Worm (Caenorhabditis elegans) whole organism, mixed stage, embryonic: ENCODE measurements around the gene gei-13.

ENCODE experiments used
- ceh-39 ChIP-seq: fragments of 150-350 bp; optimal IDR thresholded peaks from 2 replicates; lab custom pipeline; 2014; ENCODE audit warnings: missing biosample characterization, missing genetic modification characterization
- elt-1 ChIP-seq: sonication (generic microtip); optimal IDR thresholded peaks from 2 replicates; lab custom pipeline; 2017; ENCODE audit warnings: missing genetic modification characterization, mild to moderate bottlenecking, missing compliant biosample characterization, antibody characterized with exemption, moderate library complexity, borderline replicate concordance; ENCODE audit not compliant: insufficient read depth
- lsy-2 ChIP-seq: fragments of 150-350 bp; optimal IDR thresholded peaks from 2 replicates; lab custom pipeline; 2014; ENCODE audit warnings: missing biosample characterization, missing genetic modification characterization
- nhr-12 ChIP-seq: fragments of 150-350 bp; optimal IDR thresholded peaks from 2 replicates; lab custom pipeline; 2014; ENCODE audit warnings: missing biosample characterization, missing genetic modification characterization
- nhr-237 ChIP-seq: fragments of 150-350 bp; optimal IDR thresholded peaks from 2 replicates; lab custom pipeline; 2014; ENCODE audit warnings: missing biosample characterization, missing genetic modification characterization
- nhr-76 ChIP-seq: sonication (generic microtip); optimal IDR thresholded peaks from 2 replicates; lab custom pipeline; 2017; ENCODE audit warnings: missing biosample characterization, missing genetic modification characterization
- snpc-4 ChIP-seq: fragments of 150-350 bp; optimal IDR thresholded peaks from 2 replicates; lab custom pipeline; 2014; ENCODE audit warnings: missing biosample characterization, missing genetic modification characterization
- unc-62 ChIP-seq: fragments of 150-350 bp; optimal IDR thresholded peaks from 2 replicates; lab custom pipeline; 2014; ENCODE audit warnings: missing biosample characterization, missing genetic modification reagents, missing genetic modification characterization

DNA sequence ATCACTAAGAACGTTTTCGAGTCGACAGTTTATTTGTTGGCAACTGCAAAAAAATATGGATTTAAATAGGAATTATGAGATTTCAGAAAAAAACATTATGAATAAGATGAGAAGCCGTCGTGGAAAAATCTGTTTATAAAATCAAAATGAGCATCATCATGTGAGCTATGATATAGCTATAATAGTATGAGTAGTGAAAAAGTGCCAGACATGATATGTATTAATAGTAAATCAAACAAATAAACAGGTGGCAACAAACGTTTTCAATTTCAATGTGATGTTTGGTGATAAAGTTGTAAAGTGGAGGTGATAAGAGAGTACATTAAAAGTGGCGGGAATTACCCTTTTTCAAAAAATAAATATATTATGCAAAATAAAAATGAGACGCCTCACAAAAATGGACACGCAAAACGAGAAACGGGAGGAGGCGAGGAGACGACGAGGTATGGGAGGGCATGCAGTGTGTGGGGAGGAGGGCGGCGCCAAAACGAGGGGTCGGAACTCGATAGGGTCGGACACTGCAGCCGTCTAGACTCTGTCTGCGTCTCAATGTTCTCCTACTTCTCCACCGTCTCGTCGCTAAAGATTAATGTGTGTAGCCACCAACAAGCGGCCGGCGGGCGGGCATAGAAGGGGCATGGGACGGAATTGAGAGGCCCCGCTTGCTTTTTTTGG lies 30.8 kb upstream of the gei-13 start, which contains the start of gene C07A9.9:
- TF ChIP-seq nhr-237 (tag; lab: Kevin White, UChicago) (peak; percentile 20), elt-1 (tag; lab: Kevin White, UChicago) (peak; percentile 35), nhr-76 (tag; lab: Kevin White, UChicago) (no peak), snpc-4 (tag; lab: Kevin White, UChicago) (no peak), ceh-39 (tag; lab: Kevin White, UChicago) (no peak), nhr-12 (no peak), lsy-2 (tag; lab: Kevin White, UChicago) (peak; percentile 38), unc-62 (GFP tag; lab: Kevin White, UChicago) (peak; percentile 20)
